Fruit fly (Drosophila melanogaster) whole organism, embryonic: ENCODE results near the gene CG2147.

Experiments
- CG1024 ChIP-seq: fragments of 200-800 bp; sonication (Bioruptor generic); IDR thresholded peaks from 2 replicates; pipeline ENCODE4 v1.3.6; 2022; ENCODE audit warnings: missing biosample characterization, missing genetic modification characterization
- CG10274 ChIP-seq: fragments of 200-800 bp; sonication (Bioruptor generic); optimal IDR thresholded peaks from 3 replicates; lab custom pipeline; 2017; ENCODE audit warnings: missing biosample characterization, mild to moderate bottlenecking, missing genetic modification characterization
- CG10431 ChIP-seq: fragments of 200-800 bp; sonication (Bioruptor generic); optimal IDR thresholded peaks from 3 replicates; lab custom pipeline; 2018; ENCODE audit warnings: missing biosample characterization, mild to moderate bottlenecking, missing genetic modification characterization
- CG11696 ChIP-seq: fragments of 200-800 bp; sonication (Bioruptor generic); IDR thresholded peaks from 2 replicates; pipeline ENCODE4 v1.3.6; 2022; ENCODE audit warnings: missing biosample characterization, missing genetic modification characterization
- CG12071 ChIP-seq: fragments of 200-800 bp; sonication (Bioruptor generic); optimal IDR thresholded peaks from 3 replicates; lab custom pipeline; 2018; ENCODE audit warnings: missing biosample characterization, mild to moderate bottlenecking, missing genetic modification characterization
- CG12769 ChIP-seq: fragments of 200-800 bp; sonication (Bioruptor generic); optimal IDR thresholded peaks from 2 replicates; lab custom pipeline; 2019; ENCODE audit warnings: missing biosample characterization, mild to moderate bottlenecking, missing genetic modification characterization, moderate library complexity
- CG14710 ChIP-seq: fragments of 200-800 bp; sonication (Bioruptor generic); optimal IDR thresholded peaks from 3 replicates; lab custom pipeline; 2019; ENCODE audit warnings: missing biosample characterization, mild to moderate bottlenecking, missing genetic modification characterization, moderate library complexity
- CG14965 ChIP-seq: fragments of 200-800 bp; sonication (Bioruptor generic); optimal IDR thresholded peaks from 2 replicates; lab custom pipeline; 2016; ENCODE audit warnings: missing biosample characterization, missing genetic modification characterization, borderline replicate concordance
- CG17361 ChIP-seq: fragments of 200-800 bp; sonication (Bioruptor generic); IDR thresholded peaks from 3 replicates; pipeline ENCODE4 v1.3.6; 2022; ENCODE audit warnings: missing biosample characterization, missing genetic modification characterization
- CG17829 ChIP-seq: fragments of 200-800 bp; optimal IDR thresholded peaks from 2 replicates; lab custom pipeline; 2019; ENCODE audit warnings: missing biosample characterization, mild to moderate bottlenecking, missing genetic modification characterization, moderate library complexity
- CG18011 ChIP-seq: fragments of 200-800 bp; sonication (Bioruptor generic); optimal IDR thresholded peaks from 2 replicates; lab custom pipeline; 2017; ENCODE audit warnings: missing biosample characterization, missing genetic modification characterization, mild to moderate bottlenecking, moderate library complexity, missing genotype
- CG18476 ChIP-seq: fragments of 200-800 bp; sonication (Bioruptor generic); optimal IDR thresholded peaks from 2 replicates; lab custom pipeline; 2016; ENCODE audit warnings: missing biosample characterization, mild to moderate bottlenecking, missing genetic modification characterization
- CG30403 ChIP-seq: fragments of 200-800 bp; sonication (Bioruptor generic); optimal IDR thresholded peaks from 3 replicates; lab custom pipeline; 2016; ENCODE audit warnings: missing biosample characterization, missing genetic modification characterization
- CG31224 ChIP-seq: fragments of 200-800 bp; sonication (Bioruptor generic); IDR thresholded peaks from 2 replicates; pipeline ENCODE4 v1.3.6; 2022; ENCODE audit warnings: missing biosample characterization, missing genetic modification characterization
- CG33557 ChIP-seq: fragments of 200-800 bp; sonication (Bioruptor generic); optimal IDR thresholded peaks from 2 replicates; lab custom pipeline; 2019; ENCODE audit warnings: missing biosample characterization, mild to moderate bottlenecking, missing genetic modification characterization, moderate library complexity
- CG42726 ChIP-seq: fragments of 200-800 bp; sonication (Bioruptor generic); IDR thresholded peaks from 2 replicates; pipeline ENCODE4 v1.3.6; 2022; ENCODE audit warnings: missing biosample characterization, missing genetic modification characterization; ENCODE audit not compliant: partially characterized antibody
- CG43689 ChIP-seq: fragments of 200-800 bp; sonication (Bioruptor generic); IDR thresholded peaks from 2 replicates; pipeline ENCODE4 v1.3.6; 2022; ENCODE audit warnings: missing biosample characterization, missing genetic modification characterization
- CG5245 ChIP-seq: fragments of 200-800 bp; sonication (Bioruptor generic); optimal IDR thresholded peaks from 3 replicates; lab custom pipeline; 2016; ENCODE audit warnings: missing biosample characterization, missing genetic modification characterization
- CG7745 ChIP-seq: fragments of 200-800 bp; sonication (Bioruptor generic); optimal IDR thresholded peaks from 2 replicates; lab custom pipeline; 2018; ENCODE audit warnings: missing biosample characterization, mild to moderate bottlenecking, missing genetic modification characterization, moderate library complexity
- CTCF ChIP-seq: fragments of 200-800 bp; sonication (Bioruptor generic); optimal IDR thresholded peaks from 2 replicates; lab custom pipeline; 2017; ENCODE audit warnings: missing biosample characterization, mild to moderate bottlenecking, missing genetic modification characterization, moderate library complexity
- Camta ChIP-seq: fragments of 200-800 bp; sonication (Bioruptor generic); optimal IDR thresholded peaks from 2 replicates; lab custom pipeline; 2016; ENCODE audit warnings: missing biosample characterization, missing genetic modification characterization
- Dad ChIP-seq: fragments of 200-800 bp; sonication (Bioruptor generic); optimal IDR thresholded peaks from 3 replicates; lab custom pipeline; 2016; ENCODE audit warnings: missing biosample characterization, missing genetic modification characterization
- E2f1 ChIP-seq: fragments of 200-800 bp; sonication (Bioruptor generic); IDR thresholded peaks from 2 replicates; pipeline ENCODE4 v1.3.6; 2022; ENCODE audit warnings: missing biosample characterization, missing genetic modification characterization
- Eip74EF ChIP-seq, 2 experiments: fragments of 200-800 bp in 1 of 2; fragments of >200 bp in 1 of 2; sonication (Bioruptor generic) in 1 of 2; optimal IDR thresholded peaks; 2 replicates each; lab custom pipeline; 2017 to 2019; ENCODE audit warnings: missing biosample characterization in 2 of 2, missing genetic modification characterization in 2 of 2, mild to moderate bottlenecking in 1 of 2, moderate library complexity in 1 of 2
- Hr3 ChIP-seq: fragments of 200-800 bp; sonication (Bioruptor generic); optimal IDR thresholded peaks from 3 replicates; lab custom pipeline; 2016; ENCODE audit warnings: missing biosample characterization, missing genetic modification characterization
- Hr39 ChIP-seq: fragments of >200 bp; optimal IDR thresholded peaks from 2 replicates; lab custom pipeline; 2017
- Hsf ChIP-seq: fragments of 200-800 bp; sonication (Bioruptor generic); optimal IDR thresholded peaks from 3 replicates; lab custom pipeline; 2016; ENCODE audit warnings: missing biosample characterization, missing genetic modification characterization
- Mes4 ChIP-seq: fragments of 200-800 bp; sonication (Bioruptor generic); optimal IDR thresholded peaks from 2 replicates; lab custom pipeline; 2016; ENCODE audit warnings: missing biosample characterization, missing genetic modification characterization
- Myb ChIP-seq: fragments of 200-800 bp; sonication (Bioruptor generic); optimal IDR thresholded peaks from 2 replicates; lab custom pipeline; 2016; ENCODE audit warnings: missing biosample characterization, missing genetic modification characterization
- NC2β ChIP-seq: fragments of 200-800 bp; sonication (Bioruptor generic); optimal IDR thresholded peaks from 2 replicates; lab custom pipeline; 2016; ENCODE audit warnings: missing biosample characterization, missing genetic modification characterization
- Nf-YA ChIP-seq: fragments of 200-800 bp; sonication (Bioruptor generic); IDR thresholded peaks from 2 replicates; pipeline ENCODE4 v1.3.6; 2022; ENCODE audit warnings: missing biosample characterization, missing genetic modification characterization
- Optix ChIP-seq: fragments of 200-800 bp; sonication (Bioruptor generic); IDR thresholded peaks from 3 replicates; pipeline ENCODE4 v1.3.6; 2022; ENCODE audit warnings: missing biosample characterization, missing genetic modification characterization
- ash1 ChIP-seq: fragments of 200-800 bp; sonication (Bioruptor generic); optimal IDR thresholded peaks from 2 replicates; lab custom pipeline; 2018; ENCODE audit warnings: missing biosample characterization, mild to moderate bottlenecking, missing genetic modification characterization
- bigmax ChIP-seq: fragments of 200-800 bp; sonication (Bioruptor generic); optimal IDR thresholded peaks from 2 replicates; lab custom pipeline; 2018; ENCODE audit warnings: missing biosample characterization, mild to moderate bottlenecking, missing genetic modification characterization
- cwo ChIP-seq: fragments of 200-800 bp; sonication (Bioruptor generic); optimal IDR thresholded peaks from 3 replicates; lab custom pipeline; 2017; ENCODE audit warnings: missing biosample characterization, missing genetic modification characterization, mild to moderate bottlenecking, moderate library complexity, missing genetic modification reagents
- danr ChIP-seq: fragments of 200-800 bp; sonication (Bioruptor generic); IDR thresholded peaks from 2 replicates; pipeline ENCODE4 v1.3.6; 2022; ENCODE audit warnings: missing biosample characterization, missing genetic modification characterization
- ewg ChIP-seq: fragments of 200-800 bp; sonication (Bioruptor generic); optimal IDR thresholded peaks from 3 replicates; lab custom pipeline; 2017; ENCODE audit warnings: mild to moderate bottlenecking, missing biosample characterization, missing genetic modification reagents, missing genetic modification characterization
- gcm ChIP-seq: fragments of 200-800 bp; sonication (Bioruptor generic); optimal IDR thresholded peaks from 2 replicates; lab custom pipeline; 2019; ENCODE audit warnings: missing biosample characterization, mild to moderate bottlenecking, missing genetic modification characterization, moderate library complexity
- kni ChIP-seq: fragments of 200-800 bp; sonication (Bioruptor generic); optimal IDR thresholded peaks from 3 replicates; lab custom pipeline; 2017; ENCODE audit warnings: mild to moderate bottlenecking, missing biosample characterization, missing genetic modification reagents, missing genetic modification characterization
- maf-S ChIP-seq: fragments of 200-800 bp; sonication (Bioruptor generic); optimal IDR thresholded peaks from 2 replicates; lab custom pipeline; 2016; ENCODE audit warnings: missing biosample characterization, missing genetic modification characterization
- nmo ChIP-seq: fragments of 200-800 bp; sonication (Bioruptor generic); optimal IDR thresholded peaks from 2 replicates; lab custom pipeline; 2018; ENCODE audit warnings: missing biosample characterization, mild to moderate bottlenecking, missing genetic modification characterization, moderate library complexity
- pfk ChIP-seq: fragments of 200-800 bp; sonication (Bioruptor generic); optimal IDR thresholded peaks from 2 replicates; lab custom pipeline; 2018; ENCODE audit warnings: missing biosample characterization, mild to moderate bottlenecking, missing genetic modification characterization, moderate library complexity
- pho ChIP-seq: fragments of 200-800 bp; sonication (Bioruptor generic); optimal IDR thresholded peaks from 2 replicates; lab custom pipeline; 2016; ENCODE audit warnings: missing biosample characterization, missing genetic modification characterization
- prd ChIP-seq, 3 experiments: fragments of >200 bp in 2 of 3; fragments of 200-800 bp in 1 of 3; sonication (Bioruptor generic) in 1 of 3; optimal IDR thresholded peaks in 2 of 3; IDR thresholded peaks in 1 of 3; 2 replicates in 2 of 3; 3 replicates in 1 of 3; pipeline versions ENCODE4 v1.3.6 to Lab custom; 2017 to 2022; ENCODE audit warnings: missing biosample characterization in 1 of 3, missing genetic modification characterization in 1 of 3
- ranshi ChIP-seq: fragments of 200-800 bp; sonication (Bioruptor generic); IDR thresholded peaks from 2 replicates; pipeline ENCODE4 v1.3.6; 2022; ENCODE audit warnings: missing biosample characterization, missing genetic modification characterization
- row ChIP-seq: fragments of 200-800 bp; sonication (Bioruptor generic); IDR thresholded peaks from 3 replicates; pipeline ENCODE4 v1.3.6; 2022; ENCODE audit warnings: missing biosample characterization, missing genetic modification characterization
- run ChIP-seq: fragments of 200-800 bp; sonication (Bioruptor generic); optimal IDR thresholded peaks from 3 replicates; lab custom pipeline; 2018; ENCODE audit warnings: missing biosample characterization, mild to moderate bottlenecking, missing genetic modification characterization
- schlank ChIP-seq: fragments of 200-800 bp; sonication (Bioruptor generic); optimal IDR thresholded peaks from 2 replicates; lab custom pipeline; 2018; ENCODE audit warnings: missing biosample characterization, mild to moderate bottlenecking, missing genetic modification characterization
- tup ChIP-seq: fragments of 200-800 bp; sonication (Bioruptor generic); optimal IDR thresholded peaks from 2 replicates; lab custom pipeline; 2016; ENCODE audit warnings: missing biosample characterization, mild to moderate bottlenecking, missing genetic modification characterization, moderate library complexity
- wor ChIP-seq: fragments of 200-800 bp; sonication (Bioruptor generic); IDR thresholded peaks from 2 replicates; pipeline ENCODE4 v1.3.6; 2022; ENCODE audit warnings: missing biosample characterization, missing genetic modification characterization
- z ChIP-seq: fragments of 200-800 bp; sonication (Bioruptor generic); IDR thresholded peaks from 3 replicates; pipeline ENCODE4 v1.3.6; 2022; ENCODE audit warnings: missing biosample characterization, missing genetic modification characterization

CG2147 gene

DNA sequence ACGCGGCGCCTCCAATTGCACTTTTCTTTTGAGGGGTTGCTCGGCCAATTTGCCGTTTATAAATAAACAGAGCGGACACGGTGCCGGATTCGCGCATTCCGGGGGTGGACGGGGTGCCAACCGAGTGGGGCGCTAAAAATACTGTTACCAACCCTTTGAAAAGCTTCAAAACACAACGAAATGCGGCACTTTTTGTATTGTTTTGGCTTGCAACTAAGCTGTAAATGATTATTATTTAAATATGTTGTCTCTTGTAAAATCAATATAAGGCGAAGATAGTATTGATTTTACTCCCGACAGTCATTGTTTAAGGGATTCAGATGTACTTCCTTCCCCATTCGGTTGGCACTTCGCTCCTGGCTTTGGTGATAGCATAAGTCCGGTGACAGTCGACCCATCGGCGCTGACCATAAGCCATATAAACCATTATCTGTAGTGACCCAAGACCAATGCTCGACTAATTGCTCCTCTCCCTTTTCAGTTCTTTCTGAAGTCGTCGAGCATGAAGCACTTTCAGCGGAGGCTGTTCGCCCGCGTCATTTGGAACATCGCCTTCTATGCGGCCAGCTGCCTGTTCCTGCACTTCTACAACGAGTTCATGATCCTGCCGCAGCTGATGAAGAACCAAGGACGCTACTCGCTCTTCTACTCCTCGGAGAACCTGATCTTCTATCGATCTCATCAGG lies 33.5 kb downstream of the CG2147 start, which contains the start of gene CG15343 (continued):
- peak; percentile 28 for TF ChIP-seq CG5245 (GFP tag; lab: Kevin White, UChicago)
- 0 out of 3 replicates have a peak, but pooled peaks have one; percentile 29 for TF ChIP-seq CG17361
- TF ChIP-seq tup (GFP tag; lab: Kevin White, UChicago) = no peak
- TF ChIP-seq Eip74EF (GFP tag; optimal IDR thresholded peaks at IDR 0.05; lab: Kevin White, UChicago) = no peak
- TF ChIP-seq danr (GFP tag; lab: Robert Waterston, UW) = no peak
- no peak for TF ChIP-seq bigmax (GFP tag; lab: Kevin White, UChicago)
- no peak for TF ChIP-seq cwo (GFP tag; lab: Kevin White, UChicago)
- peak; percentile 44 for TF ChIP-seq CG30403
- TF ChIP-seq Myb (GFP tag; lab: Kevin White, UChicago) = no peak
- TF ChIP-seq ranshi (GFP tag; lab: Robert Waterston, UW) = no peak
- no peak for TF ChIP-seq Optix (GFP tag; lab: Robert Waterston, UW)
- no peak for TF ChIP-seq CG7745 (tag; lab: Kevin White, UChicago)
- no peak for TF ChIP-seq CG10274 (GFP tag; lab: Kevin White, UChicago)
- TF ChIP-seq CG1024 (GFP tag; lab: Robert Waterston, UW) = no peak
- TF ChIP-seq CG14965 (GFP tag; lab: Kevin White, UChicago) = no peak
- peak; percentile 21 for TF ChIP-seq CG12769 (tag; lab: Kevin White, UChicago)
- no peak for TF ChIP-seq NC2β
- TF ChIP-seq maf-S (GFP tag; lab: Kevin White, UChicago) = no peak
- TF ChIP-seq Camta (GFP tag; lab: Kevin White, UChicago) = no peak
- no peak for TF ChIP-seq Nf-YA (GFP tag; lab: Robert Waterston, UW)
- TF ChIP-seq CTCF = no peak
- TF ChIP-seq CG17829 (tag; lab: Kevin White, UChicago) = no peak
- TF ChIP-seq Hr3 (GFP tag; lab: Kevin White, UChicago) = peak; percentile 19
- TF ChIP-seq Mes4 (GFP tag; lab: Kevin White, UChicago) = no peak
- peak; percentile 79 for TF ChIP-seq row (GFP tag; lab: Robert Waterston, UW)
- TF ChIP-seq ewg (GFP tag; lab: Kevin White, UChicago) = no peak
- TF ChIP-seq CG10431 = no peak
- no peak for TF ChIP-seq CG31224 (GFP tag; lab: Robert Waterston, UW)
- no peak for TF ChIP-seq ash1 (GFP tag; lab: Kevin White, UChicago)
- TF ChIP-seq kni (GFP tag; lab: Kevin White, UChicago) = no peak
- TF ChIP-seq CG14710 = no peak
- TF ChIP-seq CG18476 = no peak
- no peak for TF ChIP-seq z
- no peak for TF ChIP-seq schlank
- TF ChIP-seq Dad (GFP tag; lab: Kevin White, UChicago) = no peak
- TF ChIP-seq CG18011 (GFP tag; lab: Kevin White, UChicago) = no peak
- TF ChIP-seq run = no peak
- TF ChIP-seq CG12071 (GFP tag; lab: Kevin White, UChicago) = no peak
- no peak for TF ChIP-seq CG43689 (GFP tag; lab: Robert Waterston, UW)
- TF ChIP-seq wor (GFP tag; lab: Robert Waterston, UW) = no peak
- peak; percentile 39; the same call in 1 of the 2 replicates for TF ChIP-seq E2f1 (GFP tag; lab: Robert Waterston, UW)
- TF ChIP-seq nmo = peak; percentile 24
- TF ChIP-seq prd (optimal IDR thresholded peaks at IDR 0.05; lab: Kevin White, UChicago) = no peak
- peak; percentile 60 for TF ChIP-seq prd (GFP tag; IDR thresholded peaks at IDR 0.05; lab: Robert Waterston, UW)
- no peak for TF ChIP-seq pho (GFP tag; lab: Kevin White, UChicago)
- TF ChIP-seq Hsf (GFP tag; lab: Kevin White, UChicago) = peak; percentile 41
- no peak for TF ChIP-seq pfk (GFP tag; lab: Kevin White, UChicago)
- TF ChIP-seq gcm (GFP tag; lab: Kevin White, UChicago) = no peak
- no peak for TF ChIP-seq Hr39 (lab: Kevin White, UChicago)
- TF ChIP-seq CG33557 (GFP tag; lab: Kevin White, UChicago) = no peak
- no peak for TF ChIP-seq CG42726
- no peak for TF ChIP-seq CG11696 (GFP tag; lab: Robert Waterston, UW)
